Worm (Caenorhabditis elegans) whole organism, L2 larva: ENCODE data around the gene C17G10.13.
A peak's percentile ranks its signal among the peaks of the same experiment; 100 is the strongest.

Experiments used
- R02D3.7 ChIP-seq: fragments of 150-350 bp; optimal IDR thresholded peaks from 2 replicates; lab custom pipeline; 2014; ENCODE audit warnings: missing biosample characterization, missing genetic modification characterization
- aly-2 ChIP-seq: fragments of 150-350 bp; optimal IDR thresholded peaks from 2 replicates; lab custom pipeline; 2014; ENCODE audit warnings: missing biosample characterization, missing genetic modification characterization
- crh-2 ChIP-seq: sonication (generic microtip); optimal IDR thresholded peaks from 2 replicates; lab custom pipeline; 2017; ENCODE audit warnings: missing biosample characterization, missing genetic modification characterization
- lin-39 ChIP-seq: fragments of 150-350 bp; optimal IDR thresholded peaks from 2 replicates; lab custom pipeline; 2014; ENCODE audit warnings: missing biosample characterization, missing genetic modification reagents, missing genetic modification characterization
- mab-5 ChIP-seq: fragments of 150-350 bp; optimal IDR thresholded peaks from 2 replicates; lab custom pipeline; 2014; ENCODE audit warnings: missing biosample characterization, missing genetic modification characterization
- nhr-11 ChIP-seq: fragments of 150-350 bp; optimal IDR thresholded peaks from 2 replicates; lab custom pipeline; 2014; ENCODE audit warnings: missing biosample characterization, missing genetic modification characterization
- nhr-12 ChIP-seq: fragments of 150-350 bp; optimal IDR thresholded peaks from 2 replicates; lab custom pipeline; 2014; ENCODE audit warnings: missing biosample characterization, missing genetic modification characterization
- nhr-237 ChIP-seq: fragments of 150-350 bp; optimal IDR thresholded peaks from 2 replicates; lab custom pipeline; 2014; ENCODE audit warnings: missing biosample characterization, missing genetic modification characterization
- nhr-77 ChIP-seq: fragments of 150-350 bp; optimal IDR thresholded peaks from 2 replicates; lab custom pipeline; 2014; ENCODE audit warnings: missing biosample characterization, missing genetic modification characterization
- snpc-4 ChIP-seq: fragments of 150-350 bp; optimal IDR thresholded peaks from 2 replicates; lab custom pipeline; 2014; ENCODE audit warnings: missing biosample characterization, missing genetic modification characterization
- unc-62 ChIP-seq: fragments of 150-350 bp; optimal IDR thresholded peaks from 2 replicates; lab custom pipeline; 2014; ENCODE audit warnings: missing biosample characterization, missing genetic modification reagents, missing genetic modification characterization
- ztf-1 ChIP-seq: fragments of 200-800 bp; sonication (Bioruptor generic); conservative IDR thresholded peaks from 2 replicates; pipeline ENCODE4 v1.3.6; 2022; ENCODE audit warnings: missing genetic modification characterization, missing compliant biosample characterization
- ztf-11 ChIP-seq: sonication (generic microtip); optimal IDR thresholded peaks from 2 replicates; lab custom pipeline; 2017; ENCODE audit warnings: missing biosample characterization, missing genetic modification characterization

ce11 chrII:5585788-5586187 lies 3.8 kb downstream of the C17G10.13 start, which contains the start of gene lys-8:
- TF ChIP-seq nhr-237 (tag; lab: Kevin White, UChicago) (no peak), aly-2 (no peak), nhr-11 (no peak), unc-62 (GFP tag; lab: Kevin White, UChicago) (no peak), nhr-77 (tag; lab: Kevin White, UChicago) (no peak), nhr-12 (tag; lab: Kevin White, UChicago) (no peak), crh-2 (tag; lab: Kevin White, UChicago) (peak; percentile 67), ztf-1 (GFP tag; lab: Robert Waterston, UW) (no peak), lin-39 (tag; lab: Kevin White, UChicago) (no peak), mab-5 (tag; lab: Kevin White, UChicago) (no peak), snpc-4 (tag; lab: Kevin White, UChicago) (no peak), R02D3.7 (tag; lab: Kevin White, UChicago) (no peak), ztf-11 (tag; lab: Kevin White, UChicago) (no peak)
